Fruit fly (Drosophila melanogaster): ENCODE measurements around the gene Syt14.

The Syt14 gene

dm6 chr3R:4333964-4334363 lies 15.1 kb upstream of the Syt14 start, which contains the start of gene CG9776:
TSS of gene CG9776 (minus strand) at chr3R:4334071.
- TF ChIP-seq lz (GFP tag; optimal IDR thresholded peaks at IDR 0.05), result peak; percentile 45
- TF ChIP-seq CG31627 (GFP tag; optimal IDR thresholded peaks at IDR 0.05), result peak; percentile 60
- peak; percentile 9 for TF ChIP-seq CG8319 (GFP tag; optimal IDR thresholded peaks at IDR 0.05)
- TF ChIP-seq Lpt (GFP tag; optimal IDR thresholded peaks at IDR 0.05), result no peak
- TF ChIP-seq CG1621 (tag; optimal IDR thresholded peaks at IDR 0.05), result no peak
- no peak for TF ChIP-seq Blimp-1 (GFP tag; optimal IDR thresholded peaks at IDR 0.05)
- peak; percentile 38 for TF ChIP-seq Sox15 (GFP tag; optimal IDR thresholded peaks at IDR 0.05)
- TF ChIP-seq fkh (GFP tag; optimal IDR thresholded peaks at IDR 0.05), result peak; percentile 98
- TF ChIP-seq Met (GFP tag; optimal IDR thresholded peaks at IDR 0.05), result no peak
- no peak for TF ChIP-seq spab (GFP tag; optimal IDR thresholded peaks at IDR 0.05)
- TF ChIP-seq fd59A (GFP tag; optimal IDR thresholded peaks at IDR 0.05), result peak; percentile 20
- no peak for TF ChIP-seq topi (GFP tag; optimal IDR thresholded peaks at IDR 0.05)
- TF ChIP-seq CG3032 (tag; optimal IDR thresholded peaks at IDR 0.05), result peak; percentile 54
- peak; percentile 52 for TF ChIP-seq esn (GFP tag; optimal IDR thresholded peaks at IDR 0.05)
- peak; percentile 70 for TF ChIP-seq Hr39 (GFP tag; optimal IDR thresholded peaks at IDR 0.05)
- peak; percentile 69 for TF ChIP-seq cyc (GFP tag; optimal IDR thresholded peaks at IDR 0.05)
- TF ChIP-seq pdm3 (GFP tag; optimal IDR thresholded peaks at IDR 0.05), result no peak
- no peak for TF ChIP-seq svp (GFP tag)
- peak; percentile 25; the same call in 1 of the 2 replicates for TF ChIP-seq CG11294 (GFP tag; IDR thresholded peaks at IDR 0.05)
- TF ChIP-seq CG6792 (GFP tag; optimal IDR thresholded peaks at IDR 0.05), result no peak
- peak; percentile 25 for TF ChIP-seq CG11902 (GFP tag; optimal IDR thresholded peaks at IDR 0.05)
- TF ChIP-seq dac (GFP tag; optimal IDR thresholded peaks at IDR 0.05), result no peak

dm6 chr3R:4319507-4320138 lies 754 bp upstream of the Syt14 start, which contains the start of gene CG9795:
TSS of gene CG9795 (plus strand) at chr3R:4319683.
- no peak for TF ChIP-seq salr (GFP tag; optimal IDR thresholded peaks at IDR 0.05)
- 0 out of 3 replicates have a peak, but pooled peaks have one; percentile 37 for TF ChIP-seq eg (GFP tag; IDR thresholded peaks at IDR 0.05)
- TF ChIP-seq Sox15 (GFP tag; optimal IDR thresholded peaks at IDR 0.05), result no peak
- TF ChIP-seq acj6 (GFP tag; optimal IDR thresholded peaks at IDR 0.05), result peak; percentile 30
- TF ChIP-seq CG11294 (GFP tag; IDR thresholded peaks at IDR 0.05), result no peak
- peak; percentile 33 for TF ChIP-seq achi (GFP tag; optimal IDR thresholded peaks at IDR 0.05)
- TF ChIP-seq dac (GFP tag; optimal IDR thresholded peaks at IDR 0.05), result no peak
- no peak for TF ChIP-seq CG6276 (GFP tag; optimal IDR thresholded peaks at IDR 0.05)
- no peak for TF ChIP-seq Hr38 (GFP tag; optimal IDR thresholded peaks at IDR 0.05)
- no peak for TF ChIP-seq CG6808 (GFP tag; optimal IDR thresholded peaks at IDR 0.05)
- TF ChIP-seq Hr4 (GFP tag; optimal IDR thresholded peaks at IDR 0.05), result no peak
- no peak for TF ChIP-seq topi (GFP tag; optimal IDR thresholded peaks at IDR 0.05)
- no peak for TF ChIP-seq fd59A (GFP tag; optimal IDR thresholded peaks at IDR 0.05)
- TF ChIP-seq CG34406 (GFP tag; optimal IDR thresholded peaks at IDR 0.05), result peak; percentile 26
- no peak for TF ChIP-seq Eip93F (GFP tag; optimal IDR thresholded peaks at IDR 0.05)
- 0 out of 3 replicates have a peak, but pooled peaks have one; percentile 15 for TF ChIP-seq CG8119 (GFP tag; IDR thresholded peaks at IDR 0.05)
- peak; percentile 55 for TF ChIP-seq Sox14 (GFP tag; optimal IDR thresholded peaks at IDR 0.05)
- TF ChIP-seq pdm3 (GFP tag; optimal IDR thresholded peaks at IDR 0.05), result no peak
- TF ChIP-seq CG9139 (GFP tag; optimal IDR thresholded peaks at IDR 0.05), result no peak
- no peak for TF ChIP-seq CG11902 (GFP tag; optimal IDR thresholded peaks at IDR 0.05)
- no peak for TF ChIP-seq CG11762 (GFP tag; optimal IDR thresholded peaks at IDR 0.05; ENCODE audit: insufficient read depth)
- TF ChIP-seq ss (GFP tag; optimal IDR thresholded peaks at IDR 0.05), result no peak
- no peak for TF ChIP-seq CG10669 (GFP tag; optimal IDR thresholded peaks at IDR 0.05)
- peak; percentile 51 for TF ChIP-seq Eip75B (GFP tag; optimal IDR thresholded peaks at IDR 0.05)
- no peak for TF ChIP-seq CG8319 (GFP tag; optimal IDR thresholded peaks at IDR 0.05)
- TF ChIP-seq vri (GFP tag; optimal IDR thresholded peaks at IDR 0.05), result no peak
- TF ChIP-seq spab (GFP tag; optimal IDR thresholded peaks at IDR 0.05), result no peak
- TF ChIP-seq Hr39 (GFP tag; optimal IDR thresholded peaks at IDR 0.05), result no peak
- TF ChIP-seq CG3919 (GFP tag; optimal IDR thresholded peaks at IDR 0.05), result no peak
- no peak for TF ChIP-seq CG8632 (GFP tag; optimal IDR thresholded peaks at IDR 0.05)
- TF ChIP-seq CG4318 (GFP tag; optimal IDR thresholded peaks at IDR 0.05), result no peak
- peak; percentile 20 for TF ChIP-seq CG31627 (GFP tag; optimal IDR thresholded peaks at IDR 0.05)
- no peak for TF ChIP-seq fd85E (GFP tag; optimal IDR thresholded peaks at IDR 0.05)
- no peak for TF ChIP-seq CG6792 (GFP tag; optimal IDR thresholded peaks at IDR 0.05)
- no peak for TF ChIP-seq CG15336 (GFP tag; IDR thresholded peaks at IDR 0.05)
- TF ChIP-seq CG32006 (GFP tag; optimal IDR thresholded peaks at IDR 0.05), result no peak
- TF ChIP-seq CG6163 (GFP tag; IDR thresholded peaks at IDR 0.05), result no peak
- TF ChIP-seq CG6854 (GFP tag; optimal IDR thresholded peaks at IDR 0.05), result peak; percentile 57
- no peak for TF ChIP-seq fkh (GFP tag; optimal IDR thresholded peaks at IDR 0.05)
